Worm (Caenorhabditis elegans): ENCODE measurements around the gene let-70.
A peak's percentile ranks its signal among the peaks of the same experiment; 100 is the strongest.

Gene let-70

DNA sequence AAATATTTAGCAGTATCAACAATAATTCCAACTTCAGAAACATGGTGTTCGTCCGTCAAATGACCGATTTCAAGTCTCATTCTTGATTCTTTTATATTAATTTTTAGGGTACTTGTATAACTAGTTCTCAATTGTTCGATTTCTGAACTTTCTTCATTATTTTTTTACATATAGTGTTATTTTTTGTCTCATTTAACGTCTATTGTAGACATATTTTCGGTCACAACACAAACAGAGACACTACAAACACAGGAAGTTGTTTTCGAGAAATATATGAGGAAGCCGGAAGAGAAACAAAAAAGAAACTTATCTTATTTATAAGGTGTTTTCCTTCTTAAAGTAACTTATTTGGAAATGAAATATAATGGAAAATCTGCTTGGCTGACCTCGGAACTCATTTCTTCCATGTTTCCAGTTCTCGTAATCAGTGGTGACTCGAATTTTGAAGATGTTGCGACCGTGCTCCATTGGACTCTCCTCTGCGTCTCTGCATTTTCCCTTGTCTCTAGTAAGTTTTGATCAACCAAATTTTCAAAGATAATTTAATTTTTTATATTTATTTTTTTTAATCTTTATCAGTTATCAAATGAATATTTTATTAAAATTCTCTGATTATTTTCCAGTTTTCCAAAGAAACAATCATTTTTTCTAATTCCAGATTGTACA, 28.3 kb downstream of the let-70 start, which contains the start of the genes F36H1.12 and lin-3:
TSS of gene F36H1.12 (minus strand) at position 51 of the 666 bp plus-strand sequence.
TSS of gene lin-3 (plus strand) at position 657 of the 666 bp plus-strand sequence.
- TF ChIP-seq madf-6 (GFP tag; IDR thresholded peaks at IDR 0.05), result peak; percentile 56; the same call in 1 of the 2 replicates
- TF ChIP-seq athp-1 (tag; optimal IDR thresholded peaks at IDR 0.05), result no peak
- no peak for TF ChIP-seq ccch-3 (GFP tag; optimal IDR thresholded peaks at IDR 0.05)
- peak; percentile 91 for TF ChIP-seq hmg-1.2 (GFP tag; IDR thresholded peaks at IDR 0.05)
- TF ChIP-seq egl-18 (GFP tag; IDR thresholded peaks at IDR 0.05), result no peak
- TF ChIP-seq mcd-1 (GFP tag; IDR thresholded peaks at IDR 0.05), result peak; percentile 73
- TF ChIP-seq lsl-1 (GFP tag; optimal IDR thresholded peaks at IDR 0.05), result peak; percentile 60
- no peak for TF ChIP-seq cebp-2 (GFP tag; IDR thresholded peaks at IDR 0.05)
- no peak for TF ChIP-seq snpc-1.3 (tag; optimal IDR thresholded peaks at IDR 0.05; ENCODE audit: insufficient read depth)
- no peak for TF ChIP-seq lin-54 (GFP tag; optimal IDR thresholded peaks at IDR 0.05)
- no peak for TF ChIP-seq unc-62 (GFP tag; optimal IDR thresholded peaks at IDR 0.05)
- peak; percentile 51; the same call in 1 of the 2 replicates for TF ChIP-seq F33H1.4 (GFP tag; IDR thresholded peaks at IDR 0.05)
- peak; percentile 20; the same call in 1 of the 2 replicates for TF ChIP-seq madf-8 (GFP tag; conservative IDR thresholded peaks at IDR 0.05)
- 0 out of 2 replicates have a peak, but pooled peaks have one; percentile 25 for TF ChIP-seq rcor-1 (GFP tag; IDR thresholded peaks at IDR 0.05)
- no peak for TF ChIP-seq ama-1 (optimal IDR thresholded peaks at IDR 0.05)
- TF ChIP-seq ama-1 (GFP tag; optimal IDR thresholded peaks at IDR 0.05), result no peak
- peak; percentile 93 for TF ChIP-seq ceh-100 (GFP tag; IDR thresholded peaks at IDR 0.05)
- TF ChIP-seq D2030.7 (GFP tag; IDR thresholded peaks at IDR 0.05), result peak; percentile 53; the same call in 1 of the 2 replicates

DNA sequence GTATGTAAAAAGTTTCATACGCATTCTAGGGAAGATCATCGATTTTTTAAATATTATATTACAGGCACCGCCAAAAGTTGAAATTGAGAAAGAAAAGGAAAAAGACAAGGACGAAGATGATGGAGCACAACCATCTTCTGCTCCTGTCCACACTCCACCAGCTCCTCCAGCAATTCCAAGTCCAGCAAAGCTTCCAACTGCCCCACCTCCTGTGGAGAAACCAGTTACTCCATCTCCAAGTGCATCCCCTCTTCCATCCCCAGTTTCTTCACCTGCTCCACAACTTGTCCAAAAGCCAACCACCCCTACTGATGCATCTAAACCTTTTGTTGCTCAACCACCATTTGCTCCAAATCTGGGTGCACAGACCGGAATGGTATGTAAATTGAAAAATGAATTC, 30.1 kb downstream of the let-70 start:
- no peak for TF ChIP-seq C17E4.6 (GFP tag; IDR thresholded peaks at IDR 0.05)
- TF ChIP-seq chd-7 (tag; optimal IDR thresholded peaks at IDR 0.05), result no peak
- no peak for TF ChIP-seq madf-8 (GFP tag; conservative IDR thresholded peaks at IDR 0.05)
- TF ChIP-seq snpc-3.4 (tag; optimal IDR thresholded peaks at IDR 0.05), result no peak
- TF ChIP-seq nhr-179 (tag; optimal IDR thresholded peaks at IDR 0.05), result no peak
- no peak for TF ChIP-seq F57A8.1 (GFP tag; optimal IDR thresholded peaks at IDR 0.05)
- TF ChIP-seq mel-28 (tag; optimal IDR thresholded peaks at IDR 0.05; ENCODE audit: borderline replicate concordance), result no peak

DNA sequence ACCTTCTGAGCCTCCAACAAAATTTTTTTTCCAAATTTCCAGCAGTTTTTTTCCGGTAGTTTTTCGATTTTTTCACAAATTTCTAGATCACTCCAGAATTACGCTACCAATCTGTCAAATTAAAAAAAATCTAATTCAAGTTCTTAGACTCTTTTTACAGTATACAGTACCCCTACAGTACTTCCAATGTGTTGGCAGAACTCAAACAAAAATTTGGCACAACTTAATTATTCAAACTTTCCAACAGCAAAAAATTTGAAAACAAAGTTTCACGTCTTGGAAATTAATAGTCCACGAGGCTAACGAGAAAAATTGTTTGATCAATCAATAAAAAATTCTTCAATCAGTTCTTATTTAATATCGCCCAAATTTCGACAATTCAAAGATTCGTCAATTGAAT, 32.2 kb downstream of the let-70 start, which contains the start of gene F36H1.3:
TSS of gene F36H1.3 (plus strand) at position 323 of the 400 bp plus-strand sequence.
- TF ChIP-seq lir-1 (GFP tag; conservative IDR thresholded peaks at IDR 0.05) (no peak), unc-130 (GFP tag; optimal IDR thresholded peaks at IDR 0.05) (no peak), ceh-40 (GFP tag; IDR thresholded peaks at IDR 0.05) (no peak), F33H1.4 (GFP tag; IDR thresholded peaks at IDR 0.05) (no peak), B0035.1 (tag; optimal IDR thresholded peaks at IDR 0.05) (no peak), C17E4.6 (GFP tag; IDR thresholded peaks at IDR 0.05) (no peak), Y56A3A.18 (GFP tag; IDR thresholded peaks at IDR 0.05) (no peak), Y53F4B.3 (GFP tag; IDR thresholded peaks at IDR 0.05) (no peak), pbrm-1 (GFP tag; IDR thresholded peaks at IDR 0.05) (no peak), ztf-26 (tag; optimal IDR thresholded peaks at IDR 0.05) (no peak), let-607 (tag; optimal IDR thresholded peaks at IDR 0.05) (no peak), lag-1 (GFP tag; IDR thresholded peaks at IDR 0.05) (no peak), nhr-27 (tag; optimal IDR thresholded peaks at IDR 0.05) (no peak), tlf-1 (GFP tag; optimal IDR thresholded peaks at IDR 0.05) (no peak), ceh-79 (tag; optimal IDR thresholded peaks at IDR 0.05) (no peak), snpc-1.3 (tag; optimal IDR thresholded peaks at IDR 0.05; ENCODE audit: insufficient read depth) (no peak), hmg-1.2 (GFP tag; IDR thresholded peaks at IDR 0.05) (no peak)

Measured in whole organism, young adult.